Fruit fly (Drosophila melanogaster) whole organism, embryonic: ENCODE data around the gene kay.

Experiments used
- B-H2 ChIP-seq: fragments of 200-800 bp; sonication (Bioruptor generic); optimal IDR thresholded peaks from 2 replicates; lab custom pipeline; 2018; ENCODE audit warnings: missing biosample characterization, mild to moderate bottlenecking, missing genetic modification characterization
- CG10147 ChIP-seq: fragments of 200-800 bp; sonication (Bioruptor generic); optimal IDR thresholded peaks from 2 replicates; lab custom pipeline; 2019; ENCODE audit warnings: missing biosample characterization, mild to moderate bottlenecking, missing genetic modification characterization, moderate library complexity
- CG11723 ChIP-seq: fragments of 200-800 bp; sonication (Bioruptor generic); optimal IDR thresholded peaks from 2 replicates; lab custom pipeline; 2017; ENCODE audit warnings: missing biosample characterization, mild to moderate bottlenecking, missing genetic modification characterization
- CG15479 ChIP-seq: fragments of 200-800 bp; sonication (Bioruptor generic); optimal IDR thresholded peaks from 3 replicates; lab custom pipeline; 2019; ENCODE audit warnings: missing biosample characterization, mild to moderate bottlenecking, missing genetic modification characterization, moderate library complexity
- CG1602 ChIP-seq: fragments of 200-800 bp; sonication (Bioruptor generic); optimal IDR thresholded peaks from 3 replicates; lab custom pipeline; 2016; ENCODE audit warnings: missing biosample characterization, missing genetic modification characterization
- CG1647 ChIP-seq: fragments of 200-800 bp; sonication (Bioruptor generic); optimal IDR thresholded peaks from 3 replicates; lab custom pipeline; 2016; ENCODE audit warnings: missing biosample characterization, missing genetic modification characterization
- CG17385 ChIP-seq: fragments of 200-800 bp; sonication (Bioruptor generic); optimal IDR thresholded peaks from 3 replicates; lab custom pipeline; 2018; ENCODE audit warnings: missing biosample characterization, mild to moderate bottlenecking, missing genetic modification characterization
- CG17829 ChIP-seq: fragments of 200-800 bp; optimal IDR thresholded peaks from 2 replicates; lab custom pipeline; 2019; ENCODE audit warnings: missing biosample characterization, mild to moderate bottlenecking, missing genetic modification characterization, moderate library complexity
- CG17912 ChIP-seq: fragments of 200-800 bp; sonication (Bioruptor generic); optimal IDR thresholded peaks from 2 replicates; lab custom pipeline; 2018; ENCODE audit warnings: missing biosample characterization, mild to moderate bottlenecking, missing genetic modification characterization
- CG2120 ChIP-seq: fragments of 200-800 bp; sonication (Bioruptor generic); optimal IDR thresholded peaks from 3 replicates; lab custom pipeline; 2016; ENCODE audit warnings: missing biosample characterization, missing genetic modification characterization
- CG31224 ChIP-seq: fragments of 200-800 bp; sonication (Bioruptor generic); IDR thresholded peaks from 2 replicates; pipeline ENCODE4 v1.3.6; 2022; ENCODE audit warnings: missing biosample characterization, missing genetic modification characterization
- CG4360 ChIP-seq: fragments of 200-800 bp; sonication (Bioruptor generic); IDR thresholded peaks from 2 replicates; pipeline ENCODE4 v1.3.6; 2022; ENCODE audit warnings: missing biosample characterization, missing genetic modification characterization
- CG43689 ChIP-seq: fragments of 200-800 bp; sonication (Bioruptor generic); IDR thresholded peaks from 2 replicates; pipeline ENCODE4 v1.3.6; 2022; ENCODE audit warnings: missing biosample characterization, missing genetic modification characterization
- CG4820 ChIP-seq: fragments of 200-800 bp; sonication (Bioruptor generic); optimal IDR thresholded peaks from 3 replicates; lab custom pipeline; 2016; ENCODE audit warnings: missing biosample characterization, missing genetic modification characterization
- CG4854 ChIP-seq: fragments of 200-800 bp; sonication (Bioruptor generic); optimal IDR thresholded peaks from 2 replicates; lab custom pipeline; 2016; ENCODE audit warnings: missing biosample characterization, missing genetic modification characterization, inconsistent platforms
- CG6689 ChIP-seq: fragments of 200-800 bp; sonication (Bioruptor generic); IDR thresholded peaks from 2 replicates; pipeline ENCODE4 v1.3.6; 2022; ENCODE audit warnings: missing biosample characterization, missing genetic modification characterization
- CG6854 ChIP-seq: fragments of 200-800 bp; sonication (Bioruptor generic); optimal IDR thresholded peaks from 3 replicates; lab custom pipeline; 2017; ENCODE audit warnings: missing biosample characterization, mild to moderate bottlenecking, missing genetic modification characterization
- D ChIP-seq, 2 experiments: fragments of 200-800 bp in 1 of 2; fragments of >200 bp in 1 of 2; sonication (Bioruptor generic) in 1 of 2; optimal IDR thresholded peaks; 2 replicates in 1 of 2; 3 replicates in 1 of 2; lab custom pipeline; 2017; ENCODE audit warnings: mild to moderate bottlenecking in 1 of 2, missing biosample characterization in 1 of 2, missing genetic modification characterization in 1 of 2, missing genetic modification reagents in 1 of 2
- Dfd ChIP-seq, 2 experiments: fragments of >200 bp; optimal IDR thresholded peaks; 2 replicates each; lab custom pipeline; 2017; ENCODE audit warnings: missing biosample characterization in 2 of 2, missing genetic modification characterization in 2 of 2
- Dip3 ChIP-seq: fragments of 200-800 bp; sonication (Bioruptor generic); optimal IDR thresholded peaks from 3 replicates; lab custom pipeline; 2016; ENCODE audit warnings: missing biosample characterization, missing genetic modification characterization
- Gug ChIP-seq: fragments of 200-800 bp; sonication (Bioruptor generic); IDR thresholded peaks from 4 replicates; pipeline ENCODE4 v1.3.6; 2022; ENCODE audit warnings: missing biosample characterization, missing genetic modification characterization
- H15 ChIP-seq: fragments of 200-800 bp; sonication (Bioruptor generic); IDR thresholded peaks from 3 replicates; pipeline ENCODE4 v1.3.6; 2022; ENCODE audit warnings: missing biosample characterization, missing genetic modification characterization
- Nf-YB ChIP-seq: fragments of 200-800 bp; sonication (Bioruptor generic); optimal IDR thresholded peaks from 3 replicates; lab custom pipeline; 2019; ENCODE audit warnings: missing biosample characterization, mild to moderate bottlenecking, missing genetic modification characterization, moderate library complexity
- NfI ChIP-seq: fragments of 200-800 bp; sonication (Bioruptor generic); optimal IDR thresholded peaks from 3 replicates; lab custom pipeline; 2018; ENCODE audit warnings: missing biosample characterization, mild to moderate bottlenecking, missing genetic modification characterization, moderate library complexity
- Six4 ChIP-seq: fragments of 200-800 bp; sonication (Bioruptor generic); optimal IDR thresholded peaks from 2 replicates; lab custom pipeline; 2016; ENCODE audit warnings: missing biosample characterization, missing genetic modification characterization
- Sox100B ChIP-seq: fragments of 200-800 bp; sonication (Bioruptor generic); optimal IDR thresholded peaks from 3 replicates; lab custom pipeline; 2018; ENCODE audit warnings: missing biosample characterization, mild to moderate bottlenecking, missing genetic modification characterization
- Sox102F ChIP-seq: fragments of 200-800 bp; sonication (Bioruptor generic); optimal IDR thresholded peaks from 2 replicates; lab custom pipeline; 2018; ENCODE audit warnings: missing biosample characterization, mild to moderate bottlenecking, missing genetic modification characterization, moderate library complexity
- Sry-β ChIP-seq: fragments of 200-800 bp; sonication (Bioruptor generic); optimal IDR thresholded peaks from 2 replicates; lab custom pipeline; 2018; ENCODE audit warnings: missing biosample characterization, mild to moderate bottlenecking, missing genetic modification characterization, moderate library complexity
- Trl ChIP-seq, 3 experiments: fragments of >200 bp in 2 of 3; fragments of 200-800 bp in 1 of 3; sonication (Bioruptor generic) in 1 of 3; optimal IDR thresholded peaks; 2 replicates in 1 of 3; 3 replicates in 2 of 3; lab custom pipeline; 2016 to 2017; ENCODE audit warnings: missing biosample characterization in 1 of 3, missing genetic modification characterization in 1 of 3
- Vsx1 ChIP-seq: fragments of 200-800 bp; sonication (Bioruptor generic); optimal IDR thresholded peaks from 2 replicates; lab custom pipeline; 2017; ENCODE audit warnings: missing biosample characterization, mild to moderate bottlenecking, missing genetic modification characterization, missing genetic modification reagents
- cad ChIP-seq: fragments of >200 bp; optimal IDR thresholded peaks from 2 replicates; lab custom pipeline; 2017; ENCODE audit warnings: missing biosample characterization, missing genetic modification characterization
- cg ChIP-seq: fragments of 200-800 bp; sonication (Bioruptor generic); optimal IDR thresholded peaks from 3 replicates; lab custom pipeline; 2019; ENCODE audit warnings: missing biosample characterization, mild to moderate bottlenecking, missing genetic modification characterization, moderate library complexity
- chinmo ChIP-seq: fragments of 200-800 bp; sonication (Bioruptor generic); IDR thresholded peaks from 4 replicates; pipeline ENCODE4 v1.3.6; 2022; ENCODE audit warnings: missing biosample characterization, missing genetic modification characterization; ENCODE audit not compliant: partially characterized antibody
- corto ChIP-seq: fragments of 200-800 bp; sonication (Bioruptor generic); optimal IDR thresholded peaks from 2 replicates; lab custom pipeline; 2016; ENCODE audit warnings: missing biosample characterization, mild to moderate bottlenecking, missing genetic modification characterization, moderate library complexity
- croc ChIP-seq: fragments of 200-800 bp; sonication (Bioruptor generic); conservative IDR thresholded peaks from 3 replicates; pipeline ENCODE4 v1.3.6; 2022; ENCODE audit warnings: missing biosample characterization, missing genetic modification characterization
- dan ChIP-seq: fragments of 200-800 bp; sonication (Bioruptor generic); IDR thresholded peaks from 2 replicates; pipeline ENCODE4 v1.3.6; 2022; ENCODE audit warnings: missing biosample characterization, missing genetic modification characterization
- dpn ChIP-seq, 2 experiments: fragments of 200-800 bp; sonication (Bioruptor generic); optimal IDR thresholded peaks; 3 replicates each; lab custom pipeline; 2016; ENCODE audit warnings: missing biosample characterization in 2 of 2, missing genetic modification characterization in 2 of 2
- ftz-f1 ChIP-seq: fragments of 200-800 bp; sonication (Bioruptor generic); optimal IDR thresholded peaks from 2 replicates; lab custom pipeline; 2016; ENCODE audit warnings: missing biosample characterization, missing genetic modification characterization
- gce ChIP-seq: fragments of 200-800 bp; sonication (Bioruptor generic); IDR thresholded peaks from 3 replicates; pipeline ENCODE4 v1.3.6; 2022; ENCODE audit warnings: missing biosample characterization, missing genetic modification characterization
- gcm ChIP-seq: fragments of 200-800 bp; sonication (Bioruptor generic); optimal IDR thresholded peaks from 2 replicates; lab custom pipeline; 2019; ENCODE audit warnings: missing biosample characterization, mild to moderate bottlenecking, missing genetic modification characterization, moderate library complexity
- kay ChIP-seq: fragments of 200-800 bp; sonication (Bioruptor generic); optimal IDR thresholded peaks from 2 replicates; lab custom pipeline; 2016; ENCODE audit warnings: missing biosample characterization, missing genetic modification characterization
- row ChIP-seq: fragments of 200-800 bp; sonication (Bioruptor generic); IDR thresholded peaks from 3 replicates; pipeline ENCODE4 v1.3.6; 2022; ENCODE audit warnings: missing biosample characterization, missing genetic modification characterization
- sens-2 ChIP-seq: fragments of 200-800 bp; sonication (Bioruptor generic); IDR thresholded peaks from 2 replicates; pipeline ENCODE4 v1.3.6; 2022; ENCODE audit warnings: missing biosample characterization, missing genetic modification characterization
- shn ChIP-seq: fragments of 200-800 bp; sonication (Bioruptor generic); optimal IDR thresholded peaks from 3 replicates; lab custom pipeline; 2016; ENCODE audit warnings: missing biosample characterization, missing genetic modification characterization
- sim ChIP-seq: fragments of 200-800 bp; sonication (Bioruptor generic); IDR thresholded peaks from 2 replicates; pipeline ENCODE4 v1.3.6; 2022; ENCODE audit warnings: missing biosample characterization, missing genetic modification characterization
- sima ChIP-seq: fragments of 200-800 bp; sonication (Bioruptor generic); optimal IDR thresholded peaks from 2 replicates; lab custom pipeline; 2016; ENCODE audit warnings: missing biosample characterization, missing genetic modification characterization
- tll ChIP-seq, 2 experiments: fragments of 200-800 bp in 1 of 2; fragments of >200 bp in 1 of 2; sonication (Bioruptor generic) in 1 of 2; optimal IDR thresholded peaks; 2 replicates each; lab custom pipeline; 2017 to 2019; ENCODE audit warnings: missing biosample characterization in 2 of 2, missing genetic modification characterization in 2 of 2, mild to moderate bottlenecking in 1 of 2, moderate library complexity in 1 of 2
- tna ChIP-seq: fragments of 200-800 bp; sonication (Bioruptor generic); IDR thresholded peaks from 2 replicates; pipeline ENCODE4 v1.3.6; 2022; ENCODE audit warnings: missing biosample characterization, missing genetic modification characterization; ENCODE audit not compliant: partially characterized antibody
- zen ChIP-seq: fragments of 200-800 bp; sonication (Bioruptor generic); optimal IDR thresholded peaks from 3 replicates; lab custom pipeline; 2018; ENCODE audit warnings: missing biosample characterization, mild to moderate bottlenecking, missing genetic modification characterization, moderate library complexity

The kay gene

dm6 chr3R:29764249-29765042 lies 1.3 kb upstream of the kay start:
- TF ChIP-seq CG4854 (GFP tag; lab: Kevin White, UChicago): no peak
- no peak for TF ChIP-seq dan
- TF ChIP-seq CG11723 (GFP tag; lab: Kevin White, UChicago): no peak
- TF ChIP-seq CG10147 (GFP tag; lab: Kevin White, UChicago): no peak
- no peak for TF ChIP-seq Sox100B (GFP tag; lab: Kevin White, UChicago)
- no peak for TF ChIP-seq CG4820 (GFP tag; lab: Kevin White, UChicago)
- TF ChIP-seq D (optimal IDR thresholded peaks at IDR 0.05; lab: Kevin White, UChicago): peak; percentile 59
- TF ChIP-seq D (GFP tag; optimal IDR thresholded peaks at IDR 0.05; lab: Kevin White, UChicago): no peak
- no peak for TF ChIP-seq dpn (GFP tag; optimal IDR thresholded peaks at IDR 0.05; lab: Kevin White, UChicago)
- TF ChIP-seq Dip3 (GFP tag; lab: Kevin White, UChicago): no peak
- TF ChIP-seq sim (GFP tag; lab: Robert Waterston, UW): no peak
- TF ChIP-seq CG17385 (GFP tag; lab: Kevin White, UChicago): no peak
- TF ChIP-seq CG1602 (GFP tag; lab: Kevin White, UChicago): no peak
- TF ChIP-seq gce (GFP tag; lab: Robert Waterston, UW): no peak
- no peak for TF ChIP-seq gcm (GFP tag; lab: Kevin White, UChicago)
- TF ChIP-seq Trl (optimal IDR thresholded peaks at IDR 0.05; lab: Kevin White, UChicago): peak; percentile 66 to 84
- TF ChIP-seq Trl (GFP tag; optimal IDR thresholded peaks at IDR 0.05; lab: Kevin White, UChicago): no peak
- TF ChIP-seq Dfd (GFP tag; optimal IDR thresholded peaks at IDR 0.05; lab: Kevin White, UChicago): no peak
- TF ChIP-seq Nf-YB (GFP tag; lab: Kevin White, UChicago): no peak
- peak; percentile 62 for TF ChIP-seq Sry-β (GFP tag; lab: Kevin White, UChicago)
- no peak for TF ChIP-seq H15
- no peak for TF ChIP-seq corto (GFP tag; lab: Kevin White, UChicago)
- TF ChIP-seq Gug (GFP tag; lab: Robert Waterston, UW): no peak
- TF ChIP-seq tll (GFP tag; optimal IDR thresholded peaks at IDR 0.05; lab: Kevin White, UChicago): peak in 1 of 2 experiments; percentile 68
- TF ChIP-seq CG17912: no peak
- TF ChIP-seq CG6854 (GFP tag; lab: Kevin White, UChicago): no peak
- no peak for TF ChIP-seq Sox102F (GFP tag; lab: Kevin White, UChicago)
- peak; percentile 80 for TF ChIP-seq CG15479 (GFP tag; lab: Kevin White, UChicago)
- peak; percentile 34; the same call in 1 of the 3 replicates for TF ChIP-seq row (GFP tag; lab: Robert Waterston, UW)
- TF ChIP-seq CG6689 (GFP tag; lab: Robert Waterston, UW): no peak
- no peak for TF ChIP-seq sens-2 (GFP tag; lab: Robert Waterston, UW)
- no peak for TF ChIP-seq CG1647 (GFP tag; lab: Kevin White, UChicago)
- TF ChIP-seq NfI: no peak
- TF ChIP-seq shn (GFP tag; lab: Kevin White, UChicago): no peak
- no peak for TF ChIP-seq Vsx1
- no peak for TF ChIP-seq CG43689
- peak; percentile 89 for TF ChIP-seq zen
- TF ChIP-seq cg (GFP tag; lab: Kevin White, UChicago): peak; percentile 23
- TF ChIP-seq croc (GFP tag; lab: Robert Waterston, UW): no peak
- no peak for TF ChIP-seq Six4
- 0 out of 4 replicates have a peak, but pooled peaks have one; percentile 74 for TF ChIP-seq chinmo (GFP tag; lab: Robert Waterston, UW)
- TF ChIP-seq tna (GFP tag; lab: Robert Waterston, UW): no peak
- no peak for TF ChIP-seq CG2120
- TF ChIP-seq CG4360 (GFP tag; lab: Robert Waterston, UW): peak; percentile 79
- TF ChIP-seq sima (GFP tag; lab: Kevin White, UChicago): no peak
- TF ChIP-seq B-H2 (GFP tag; lab: Kevin White, UChicago): no peak
- TF ChIP-seq cad (GFP tag; lab: Kevin White, UChicago): peak; percentile 52
- no peak for TF ChIP-seq CG17829 (tag; lab: Kevin White, UChicago)
- no peak for TF ChIP-seq CG31224 (GFP tag; lab: Robert Waterston, UW)
- TF ChIP-seq kay (GFP tag; lab: Kevin White, UChicago): no peak
- no peak for TF ChIP-seq ftz-f1
